Fruit fly (Drosophila melanogaster): ENCODE data around the gene CG43844.

Gene CG43844

dm6 chr3R:21870158-21870971, 19.0 kb upstream of the CG43844 start, which contains the start of gene CG31431 (continued):
- TF ChIP-seq OdsH (GFP tag; optimal IDR thresholded peaks at IDR 0.05): peak; percentile 84
- no peak for TF ChIP-seq Blimp-1 (GFP tag; optimal IDR thresholded peaks at IDR 0.05)
- peak; percentile 73 for TF ChIP-seq CG11762 (GFP tag; optimal IDR thresholded peaks at IDR 0.05; ENCODE audit: insufficient read depth)
- TF ChIP-seq Met (GFP tag; optimal IDR thresholded peaks at IDR 0.05): peak; percentile 52
- TF ChIP-seq cyc (GFP tag; optimal IDR thresholded peaks at IDR 0.05): peak; percentile 68
- TF ChIP-seq Sox14 (GFP tag; optimal IDR thresholded peaks at IDR 0.05): peak; percentile 66
- peak; percentile 77 for TF ChIP-seq spab (GFP tag; optimal IDR thresholded peaks at IDR 0.05)
- TF ChIP-seq CG16779 (tag; optimal IDR thresholded peaks at IDR 0.05): peak; percentile 64
- TF ChIP-seq esn (GFP tag; optimal IDR thresholded peaks at IDR 0.05): peak; percentile 61
- TF ChIP-seq topi (GFP tag; optimal IDR thresholded peaks at IDR 0.05): peak; percentile 67
- peak; percentile 97 for TF ChIP-seq fkh (GFP tag; optimal IDR thresholded peaks at IDR 0.05)
- peak; percentile 62 for TF ChIP-seq Sox15 (GFP tag; optimal IDR thresholded peaks at IDR 0.05)
- TF ChIP-seq CG7368 (GFP tag; optimal IDR thresholded peaks at IDR 0.05): peak; percentile 73
- no peak for TF ChIP-seq Eip93F (GFP tag; optimal IDR thresholded peaks at IDR 0.05)
- TF ChIP-seq CG1621 (tag; optimal IDR thresholded peaks at IDR 0.05): peak; percentile 81
- peak; percentile 55 for TF ChIP-seq CG8632 (GFP tag; optimal IDR thresholded peaks at IDR 0.05)
- TF ChIP-seq CG11294 (GFP tag; IDR thresholded peaks at IDR 0.05): peak; percentile 88
- TF ChIP-seq fd59A (GFP tag; optimal IDR thresholded peaks at IDR 0.05): peak; percentile 75
- no peak for TF ChIP-seq CG6854 (GFP tag; optimal IDR thresholded peaks at IDR 0.05)
- peak; percentile 74 for TF ChIP-seq CG9139 (GFP tag; optimal IDR thresholded peaks at IDR 0.05)
- TF ChIP-seq eg (GFP tag; IDR thresholded peaks at IDR 0.05): peak; percentile 95
- peak; percentile 78 for TF ChIP-seq dsx (GFP tag; optimal IDR thresholded peaks at IDR 0.05; ENCODE audit: poor library complexity, severe bottlenecking)
- TF ChIP-seq salr (GFP tag; optimal IDR thresholded peaks at IDR 0.05): peak; percentile 41 to 52
- TF ChIP-seq lz (GFP tag; optimal IDR thresholded peaks at IDR 0.05): peak; percentile 53
- peak; percentile 86 for TF ChIP-seq CG6276 (GFP tag; optimal IDR thresholded peaks at IDR 0.05)
- TF ChIP-seq ss (GFP tag; optimal IDR thresholded peaks at IDR 0.05): peak; percentile 58 to 76
- peak; percentile 80 for TF ChIP-seq Eip75B (GFP tag; optimal IDR thresholded peaks at IDR 0.05)
- peak; percentile 57 for TF ChIP-seq CG34406 (GFP tag; optimal IDR thresholded peaks at IDR 0.05)

dm6 chr3R:21871348-21871940, 17.9 kb upstream of the CG43844 start:
- TF ChIP-seq Sox102F (GFP tag; optimal IDR thresholded peaks at IDR 0.05) (no peak), CG7368 (GFP tag; optimal IDR thresholded peaks at IDR 0.05) (no peak), fkh (GFP tag; optimal IDR thresholded peaks at IDR 0.05) (peak; percentile 73), lz (GFP tag; optimal IDR thresholded peaks at IDR 0.05) (no peak), Eip78C (GFP tag) (peak; percentile 56)

- no peak for TF ChIP-seq CG32006 (GFP tag; optimal IDR thresholded peaks at IDR 0.05)
- no peak for TF ChIP-seq CG9139 (GFP tag; optimal IDR thresholded peaks at IDR 0.05)
- no peak for TF ChIP-seq vri (GFP tag; optimal IDR thresholded peaks at IDR 0.05)
- no peak for TF ChIP-seq CG4318 (GFP tag; optimal IDR thresholded peaks at IDR 0.05)
These were observed 15.9 kb upstream of the CG43844 start, which contains the start of gene CG31178 for dm6 chr3R:21873439-21873838. Gene CG31178, plus strand, starts transcription at chr3R:21873739.

dm6 chr3R:21874982-21875466, 14.3 kb upstream of the CG43844 start, which contains the start of gene CG6656:
Gene CG6656, plus strand, starts transcription at chr3R:21875293.
- TF ChIP-seq CG4318 (GFP tag; optimal IDR thresholded peaks at IDR 0.05) (no peak), net (GFP tag; optimal IDR thresholded peaks at IDR 0.05) (peak; percentile 2), fd85E (GFP tag; optimal IDR thresholded peaks at IDR 0.05) (peak; percentile 17), CG3032 (tag; optimal IDR thresholded peaks at IDR 0.05) (no peak), svp (GFP tag) (peak; percentile 58), Met (GFP tag; optimal IDR thresholded peaks at IDR 0.05) (no peak), CG8119 (GFP tag; IDR thresholded peaks at IDR 0.05) (peak; percentile 42; the same call in 2 of the 3 replicates), vri (GFP tag; optimal IDR thresholded peaks at IDR 0.05) (peak; percentile 83), Smox (GFP tag; optimal IDR thresholded peaks at IDR 0.05) (no peak), CG16779 (tag; optimal IDR thresholded peaks at IDR 0.05) (peak; percentile 5), Eip78C (GFP tag) (peak; percentile 80), CG6808 (GFP tag; optimal IDR thresholded peaks at IDR 0.05) (no peak), Hr4 (GFP tag; optimal IDR thresholded peaks at IDR 0.05) (no peak), Sox15 (GFP tag; optimal IDR thresholded peaks at IDR 0.05) (no peak), Ets96B (tag; optimal IDR thresholded peaks at IDR 0.05) (peak; percentile 19), CG6792 (GFP tag; optimal IDR thresholded peaks at IDR 0.05) (peak; percentile 17), Sox14 (GFP tag; optimal IDR thresholded peaks at IDR 0.05) (peak; percentile 23), fd59A (GFP tag; optimal IDR thresholded peaks at IDR 0.05) (no peak)

All from whole organism, prepupa.